Worm (Caenorhabditis elegans) whole organism, midembryonic: Measurements from ENCODE around the gene ZK1055.6.
"Not testable (repeated sequence)": the region's sequence is repeated elsewhere in the genome, so short reads cannot be mapped to it uniquely, and the experiment has no call there.

Experiments used
- T22C8.4 ChIP-seq: fragments of 200-800 bp; sonication (Bioruptor generic); IDR thresholded peaks from 2 replicates; pipeline ENCODE4 v1.3.6; 2022; ENCODE audit warnings: missing genetic modification characterization, missing compliant biosample characterization
- cog-1 ChIP-seq: sonication (generic microtip); optimal IDR thresholded peaks from 2 replicates; lab custom pipeline; 2016; ENCODE audit warnings: missing genetic modification characterization, missing compliant biosample characterization
- flt-1 ChIP-seq: fragments of 200-800 bp; sonication (Bioruptor generic); IDR thresholded peaks from 2 replicates; pipeline ENCODE4 v1.3.6; 2022; ENCODE audit warnings: missing genetic modification characterization, missing compliant biosample characterization
- klf-2 ChIP-seq: fragments of 200-800 bp; sonication (Bioruptor generic); conservative IDR thresholded peaks from 2 replicates; pipeline ENCODE4 v1.3.6; 2022; ENCODE audit warnings: missing genetic modification reagents, missing genetic modification characterization, missing compliant biosample characterization
- med-1 ChIP-seq: sonication (generic microtip); optimal IDR thresholded peaks from 2 replicates; lab custom pipeline; 2017; ENCODE audit warnings: missing genetic modification characterization, mild to moderate bottlenecking, missing compliant biosample characterization, antibody characterized with exemption, missing genetic modification reagents; ENCODE audit not compliant: insufficient read depth
- ref-1 ChIP-seq: fragments of 200-800 bp; sonication (Bioruptor generic); conservative IDR thresholded peaks from 2 replicates; pipeline ENCODE4 v1.3.6; 2022; ENCODE audit warnings: missing genetic modification reagents, missing genetic modification characterization, missing compliant biosample characterization
- tab-1 ChIP-seq: fragments of 200-800 bp; sonication (Bioruptor generic); IDR thresholded peaks from 2 replicates; pipeline ENCODE4 v1.3.6; 2022; ENCODE audit warnings: missing genetic modification characterization, missing compliant biosample characterization
- ztf-23 ChIP-seq: fragments of 200-800 bp; sonication (Bioruptor generic); IDR thresholded peaks from 2 replicates; pipeline ENCODE4 v1.3.6; 2022; ENCODE audit warnings: missing genetic modification reagents, missing genetic modification characterization, missing compliant biosample characterization
- ztf-29 ChIP-seq: fragments of 200-800 bp; sonication (Bioruptor generic); IDR thresholded peaks from 2 replicates; pipeline ENCODE4 v1.3.6; 2022; ENCODE audit warnings: missing genetic modification reagents, missing genetic modification characterization, missing compliant biosample characterization

ZK1055.6 gene

DNA sequence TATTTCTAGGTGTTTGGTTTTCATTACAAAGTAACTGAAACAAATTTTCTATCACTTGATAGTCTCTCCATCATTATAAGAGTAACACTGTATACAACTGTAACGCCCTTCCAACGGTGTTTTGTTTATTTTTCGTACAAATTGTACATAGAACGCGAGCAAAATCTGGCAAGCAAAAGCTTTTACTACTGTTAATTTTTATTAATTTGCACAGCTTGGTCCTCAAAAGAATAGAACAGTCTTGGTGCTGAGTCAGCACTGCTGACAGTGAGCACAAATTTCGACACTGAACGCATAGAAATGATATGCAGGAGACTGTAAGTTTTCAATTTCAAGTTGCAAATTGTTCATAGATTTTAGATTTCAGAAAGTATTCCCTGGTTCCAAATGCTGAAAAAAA is 12.1 kb downstream of the ZK1055.6 start, which contains the start of gene ZK1055.2:
Gene ZK1055.2, plus strand, starts transcription at position 301 of the 400 bp plus-strand sequence.
- TF ChIP-seq med-1 (GFP tag; lab: Kevin White, UChicago), result no peak
- TF ChIP-seq ztf-23, result no peak
- no peak for TF ChIP-seq klf-2
- no peak for TF ChIP-seq tab-1 (GFP tag; lab: Robert Waterston, UW)
- no peak for TF ChIP-seq ztf-29
- TF ChIP-seq cog-1, result no peak
- no peak for TF ChIP-seq T22C8.4 (GFP tag; lab: Robert Waterston, UW)
- no peak for TF ChIP-seq flt-1 (GFP tag; lab: Robert Waterston, UW)
- no peak for TF ChIP-seq ref-1 (GFP tag; lab: Robert Waterston, UW)

DNA sequence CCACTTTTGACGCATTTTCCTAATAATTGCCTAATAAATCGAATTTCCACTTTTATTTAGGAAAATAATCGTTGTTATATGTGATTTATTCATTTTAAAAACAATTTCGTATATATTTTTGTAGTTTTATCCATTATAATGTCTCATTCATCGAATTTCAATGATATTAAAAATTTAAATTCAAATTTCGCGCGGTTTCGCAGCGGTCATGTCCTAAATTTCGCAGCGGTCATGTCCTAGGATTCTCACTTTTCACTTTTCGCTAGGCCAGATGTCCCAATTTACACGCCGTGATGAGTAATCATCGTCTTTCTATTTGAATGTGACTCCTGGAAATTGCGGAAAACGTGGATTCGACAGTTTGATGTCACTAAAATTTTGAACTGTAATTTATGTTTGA is 20.6 kb downstream of the ZK1055.6 start, which contains the start of gene ZK1055.4:
Gene ZK1055.4, plus strand, starts transcription at position 301 of the 400 bp plus-strand sequence.
- TF ChIP-seq tab-1 (GFP tag; lab: Robert Waterston, UW); ztf-29; cog-1: not testable (repeated sequence)

DNA sequence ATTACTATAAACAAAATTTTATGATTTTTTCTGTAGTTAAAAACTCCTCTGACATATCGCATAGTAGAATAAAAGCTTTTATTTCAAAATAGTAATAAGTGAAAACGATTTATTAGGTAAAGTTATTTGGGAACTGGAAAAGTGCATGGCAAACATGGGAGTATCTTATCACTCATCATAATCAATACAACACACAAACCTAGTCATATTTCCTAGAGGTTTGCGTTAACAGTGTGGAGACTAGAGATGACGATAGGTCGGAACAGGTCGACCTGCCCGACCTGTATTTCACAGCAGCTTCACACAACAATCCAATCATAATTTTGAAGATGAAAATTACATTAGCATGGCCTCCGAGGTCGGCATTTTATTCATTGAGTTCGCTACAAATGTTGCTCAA is 22.4 kb downstream of the ZK1055.6 start, which contains the start of gene EGAP9.3:
Gene EGAP9.3, minus strand, starts transcription at position 131 of the 400 bp plus-strand sequence.
- TF ChIP-seq tab-1 (GFP tag; lab: Robert Waterston, UW) (no peak), med-1 (GFP tag; lab: Kevin White, UChicago) (no peak), ztf-23 (no peak), cog-1 (no peak), ref-1 (GFP tag; lab: Robert Waterston, UW) (no peak), klf-2 (no peak), T22C8.4 (GFP tag; lab: Robert Waterston, UW) (no peak), flt-1 (GFP tag; lab: Robert Waterston, UW) (no peak), ztf-29 (no peak)

DNA sequence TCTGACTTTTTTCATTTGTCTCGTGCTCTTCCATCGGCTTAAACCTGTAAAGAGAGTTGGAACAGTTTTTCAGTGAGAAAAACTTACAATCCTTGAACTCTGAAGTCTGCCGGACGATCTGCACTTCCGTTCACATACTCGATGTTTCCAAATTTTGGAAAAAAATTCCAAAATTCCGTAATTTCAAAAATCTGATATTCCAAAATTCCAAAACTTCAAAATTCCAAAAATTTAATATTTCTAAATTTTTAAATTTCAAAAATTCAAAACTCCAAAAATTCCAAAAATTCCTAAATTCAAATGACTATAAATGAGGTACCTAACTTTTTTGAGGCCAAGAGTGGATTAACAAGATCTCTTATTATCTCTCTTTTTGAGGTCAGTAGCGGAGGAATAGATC is 25.8 kb downstream of the ZK1055.6 start, which contains the start of gene EGAP9.4:
Gene EGAP9.4, plus strand, starts transcription at position 301 of the 400 bp plus-strand sequence.
- TF ChIP-seq med-1 (GFP tag; lab: Kevin White, UChicago) (no peak), ref-1 (GFP tag; lab: Robert Waterston, UW) (no peak), ztf-29 (no peak), T22C8.4 (GFP tag; lab: Robert Waterston, UW) (no peak), klf-2 (no peak), flt-1 (GFP tag; lab: Robert Waterston, UW) (no peak), cog-1 (no peak), ztf-23 (no peak), tab-1 (GFP tag; lab: Robert Waterston, UW) (no peak)

DNA sequence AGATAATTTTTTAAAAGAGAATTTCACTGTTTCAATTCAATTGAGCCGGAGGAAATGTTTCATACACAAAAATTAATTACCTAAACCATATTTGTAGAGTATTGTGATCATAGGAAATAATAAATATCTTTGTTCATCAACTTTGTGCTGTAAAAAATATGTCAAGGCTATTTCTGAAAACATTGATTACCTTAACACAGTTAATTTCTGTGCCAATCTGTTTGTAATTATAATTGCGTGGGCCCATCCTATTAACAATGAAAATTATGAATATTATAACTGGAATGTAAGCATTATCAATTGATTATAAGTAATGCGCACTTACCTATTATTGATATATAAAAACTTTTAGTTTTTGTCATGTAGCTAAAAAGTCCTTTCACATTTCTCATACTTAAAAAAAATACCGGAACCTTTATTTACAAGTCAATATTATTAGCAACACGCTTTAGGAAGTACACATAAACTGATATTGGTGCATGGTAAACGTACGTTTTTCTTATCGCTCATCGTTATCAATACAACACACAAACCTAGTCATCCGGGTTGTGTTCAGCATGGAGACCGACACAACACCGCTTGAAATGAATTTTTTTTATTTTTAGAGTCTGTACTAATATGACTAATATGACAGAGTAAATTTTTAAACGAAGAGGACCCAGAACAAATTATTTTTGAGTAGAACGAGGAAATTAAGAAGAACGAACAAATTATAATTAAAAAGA is 26.8 kb downstream of the ZK1055.6 start, which contains the start of gene fut-2:
Gene fut-2, minus strand, starts transcription at position 485 of the 725 bp plus-strand sequence.
- TF ChIP-seq ref-1 (GFP tag; lab: Robert Waterston, UW) (no peak), T22C8.4 (GFP tag; lab: Robert Waterston, UW) (no peak), ztf-29 (no peak), klf-2 (no peak), cog-1 (no peak), flt-1 (GFP tag; lab: Robert Waterston, UW) (no peak), tab-1 (GFP tag; lab: Robert Waterston, UW) (no peak), med-1 (GFP tag; lab: Kevin White, UChicago) (no peak)

DNA sequence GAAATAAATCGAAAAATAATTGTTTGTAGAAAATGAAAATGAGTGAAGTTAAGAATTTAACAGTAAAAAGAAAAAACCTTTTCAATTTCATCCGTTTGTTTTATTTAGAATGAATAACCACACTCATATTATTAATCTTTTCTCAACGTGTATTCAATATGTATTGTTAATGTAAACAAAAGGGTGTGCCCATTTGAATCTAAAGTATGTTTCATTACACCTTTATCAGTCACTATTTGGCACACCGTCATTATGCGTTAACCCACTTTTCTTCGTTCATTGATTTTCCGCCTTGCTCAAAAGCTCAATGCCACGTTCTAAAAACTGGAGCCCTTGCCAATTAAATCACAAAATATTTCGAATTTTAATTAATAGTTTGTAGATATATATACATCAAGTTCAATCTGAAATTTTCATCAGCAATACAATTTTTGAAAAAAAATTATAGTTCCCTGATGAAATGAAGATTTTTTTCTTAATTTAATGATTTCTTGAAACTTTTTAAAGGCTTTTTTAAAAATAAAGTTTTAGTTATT is 36.5 kb downstream of the ZK1055.6 start, which contains the start of gene K04A8.1:
Gene K04A8.1, plus strand, starts transcription at position 486 of the 536 bp plus-strand sequence.
- no peak for TF ChIP-seq med-1 (GFP tag; lab: Kevin White, UChicago)

DNA sequence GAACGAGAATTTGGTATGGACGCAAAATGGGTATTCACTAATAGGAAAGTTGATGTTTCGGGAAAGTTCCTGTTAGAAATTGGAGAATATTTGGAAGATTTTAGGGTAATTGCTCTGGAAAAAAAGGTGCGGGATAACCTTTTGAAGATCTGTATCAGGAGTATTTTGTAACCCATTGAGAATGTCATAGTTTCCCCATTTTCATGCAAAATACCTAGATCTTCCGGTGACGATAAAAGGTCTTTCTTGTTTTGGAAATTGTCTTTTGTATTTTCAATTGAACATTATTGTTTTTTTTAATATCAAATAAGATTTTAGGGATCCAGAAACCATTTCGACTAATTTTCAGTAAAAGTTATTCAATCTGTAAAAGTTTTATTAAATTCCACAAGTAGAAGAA is 40.8 kb downstream of the ZK1055.6 start, which contains the start of gene spp-19:
Gene spp-19, minus strand, starts transcription at position 101 of the 400 bp plus-strand sequence.
- no peak for TF ChIP-seq klf-2
- TF ChIP-seq ztf-23, result no peak
- no peak for TF ChIP-seq T22C8.4 (GFP tag; lab: Robert Waterston, UW)
- TF ChIP-seq flt-1 (GFP tag; lab: Robert Waterston, UW), result no peak
- TF ChIP-seq tab-1 (GFP tag; lab: Robert Waterston, UW), result no peak
- no peak for TF ChIP-seq ztf-29
- no peak for TF ChIP-seq ref-1 (GFP tag; lab: Robert Waterston, UW)
- no peak for TF ChIP-seq med-1 (GFP tag; lab: Kevin White, UChicago)
- no peak for TF ChIP-seq cog-1

DNA sequence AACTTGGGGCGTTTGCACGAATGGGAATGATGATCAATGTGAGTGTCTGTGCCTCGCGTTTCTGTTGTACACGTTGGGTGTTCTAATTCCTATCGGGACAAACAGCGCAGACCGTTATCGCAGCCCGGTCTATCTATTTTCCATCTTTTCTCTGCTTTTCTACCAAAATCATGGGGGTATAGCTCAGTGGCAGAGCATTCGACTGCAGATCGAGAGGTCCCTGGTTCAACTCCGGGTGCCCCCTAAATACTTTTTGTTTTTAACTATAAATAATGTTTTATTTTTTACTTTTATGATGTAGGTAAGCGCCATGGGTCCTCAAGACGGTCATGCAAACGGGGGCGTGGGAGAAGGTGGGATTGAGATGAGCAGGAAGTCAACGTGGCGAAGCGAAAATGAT is 42.8 kb downstream of the ZK1055.6 start:
- TF ChIP-seq tab-1 (GFP tag; lab: Robert Waterston, UW) (no peak), ztf-29 (0 out of 2 replicates have a peak, but pooled peaks have one; percentile 12)

DNA sequence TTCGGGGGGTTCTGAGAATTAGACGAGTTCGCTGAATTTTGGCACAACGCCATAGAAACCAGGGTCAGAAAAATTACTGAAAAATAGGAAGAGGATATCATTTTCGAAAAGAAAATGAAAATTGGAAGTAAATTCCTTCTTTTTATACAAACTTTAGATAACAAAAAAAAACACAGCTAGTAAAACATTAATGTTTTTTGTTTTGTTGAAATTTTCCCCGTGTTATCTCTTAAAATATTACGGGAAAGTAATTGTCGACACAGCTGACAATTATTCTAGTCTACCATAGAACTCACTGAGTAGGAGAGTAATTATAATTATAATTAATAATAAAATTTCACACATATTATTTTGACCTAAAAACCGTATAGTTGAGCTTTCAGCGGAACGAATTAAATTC is 43.3 kb downstream of the ZK1055.6 start, which contains the start of gene spp-26:
Gene spp-26, minus strand, starts transcription at position 101 of the 400 bp plus-strand sequence.
- TF ChIP-seq tab-1 (GFP tag; lab: Robert Waterston, UW), result no peak
- no peak for TF ChIP-seq ztf-23
- TF ChIP-seq flt-1 (GFP tag; lab: Robert Waterston, UW), result no peak
- no peak for TF ChIP-seq ref-1 (GFP tag; lab: Robert Waterston, UW)
- TF ChIP-seq klf-2, result no peak
- no peak for TF ChIP-seq T22C8.4 (GFP tag; lab: Robert Waterston, UW)
- TF ChIP-seq ztf-29, result no peak
- TF ChIP-seq med-1 (GFP tag; lab: Kevin White, UChicago), result no peak
- no peak for TF ChIP-seq cog-1

DNA sequence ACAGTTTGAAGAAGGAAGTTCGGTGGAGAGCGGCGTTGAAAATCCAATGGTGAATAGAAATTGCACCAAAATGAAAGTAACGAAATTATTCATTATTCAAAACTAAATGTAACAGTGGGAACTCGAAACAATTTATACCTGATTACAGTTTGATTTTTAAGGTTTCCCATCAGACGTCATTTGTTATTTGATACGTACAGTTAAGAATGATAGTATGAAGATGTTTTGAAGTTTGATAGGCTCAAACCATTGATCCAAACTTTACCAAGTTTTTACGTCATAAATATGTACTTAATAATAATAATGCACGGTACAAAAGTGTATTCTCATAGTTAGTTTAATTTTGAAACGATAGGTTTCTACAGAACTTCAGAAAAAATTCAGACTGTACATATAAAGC is 44.3 kb downstream of the ZK1055.6 start, which contains the start of gene spp-20:
Gene spp-20, minus strand, starts transcription at position 101 of the 400 bp plus-strand sequence.
- TF ChIP-seq T22C8.4 (GFP tag; lab: Robert Waterston, UW) (no peak), cog-1 (no peak), tab-1 (GFP tag; lab: Robert Waterston, UW) (no peak), ref-1 (GFP tag; lab: Robert Waterston, UW) (no peak), flt-1 (GFP tag; lab: Robert Waterston, UW) (no peak), ztf-23 (no peak), klf-2 (no peak), ztf-29 (no peak), med-1 (GFP tag; lab: Kevin White, UChicago) (no peak)
